Worm (Caenorhabditis elegans) whole organism, L3 larva: Measurements from ENCODE around the gene T21E8.5.

Source experiments
- R02D3.7 ChIP-seq: fragments of 150-350 bp; optimal IDR thresholded peaks from 2 replicates; lab custom pipeline; 2014; ENCODE audit warnings: missing biosample characterization, missing genetic modification characterization
- ZK546.5 ChIP-seq: sonication (generic microtip); optimal IDR thresholded peaks from 2 replicates; lab custom pipeline; 2017; ENCODE audit warnings: missing biosample characterization, missing genetic modification characterization
- aly-2 ChIP-seq: fragments of 150-350 bp; optimal IDR thresholded peaks from 2 replicates; lab custom pipeline; 2014; ENCODE audit warnings: missing biosample characterization, missing genetic modification characterization
- ama-1 ChIP-seq: fragments of 150-350 bp; optimal IDR thresholded peaks from 2 replicates; lab custom pipeline; 2018
- ceh-28 ChIP-seq: fragments of 150-350 bp; optimal IDR thresholded peaks from 2 replicates; lab custom pipeline; 2014; ENCODE audit warnings: missing biosample characterization, missing genetic modification reagents, missing genetic modification characterization
- ceh-9 ChIP-seq: sonication (generic microtip); optimal IDR thresholded peaks from 2 replicates; lab custom pipeline; 2018; ENCODE audit warnings: missing biosample characterization, missing genetic modification characterization
- daf-12 ChIP-seq: fragments of 150-350 bp; optimal IDR thresholded peaks from 2 replicates; lab custom pipeline; 2014; ENCODE audit warnings: missing biosample characterization, missing genetic modification reagents, missing genetic modification characterization
- elt-1 ChIP-seq: fragments of 150-350 bp; optimal IDR thresholded peaks from 2 replicates; lab custom pipeline; 2014; ENCODE audit warnings: missing biosample characterization, missing genetic modification characterization
- elt-2 ChIP-seq: sonication (generic microtip); optimal IDR thresholded peaks from 2 replicates; lab custom pipeline; 2016; ENCODE audit warnings: missing genetic modification reagents, mild to moderate bottlenecking, missing genetic modification characterization, missing compliant biosample characterization
- elt-3 ChIP-seq, 3 experiments: fragments of 150-350 bp in 1 of 3; sonication (generic microtip) in 2 of 3; optimal IDR thresholded peaks; 2 replicates in 2 of 3; 4 replicates in 1 of 3; lab custom pipeline; 2014 to 2017; ENCODE audit warnings: missing biosample characterization in 3 of 3, missing genetic modification characterization in 3 of 3
- eor-1 ChIP-seq, 2 experiments: fragments of 150-350 bp; optimal IDR thresholded peaks; 2 replicates each; lab custom pipeline; 2014 to 2018; ENCODE audit warnings: missing biosample characterization in 2 of 2, missing genetic modification characterization in 2 of 2
- fos-1 ChIP-seq: fragments of 150-350 bp; optimal IDR thresholded peaks from 2 replicates; lab custom pipeline; 2014; ENCODE audit warnings: missing biosample characterization, missing genetic modification characterization
- jun-1 ChIP-seq: fragments of 150-350 bp; optimal IDR thresholded peaks from 2 replicates; lab custom pipeline; 2014; ENCODE audit warnings: missing biosample characterization, missing genetic modification reagents, missing genetic modification characterization
- lin-39 ChIP-seq: fragments of 150-350 bp; optimal IDR thresholded peaks from 2 replicates; lab custom pipeline; 2018; ENCODE audit warnings: missing biosample characterization, missing genetic modification reagents, missing genetic modification characterization
- lsy-12 ChIP-seq: sonication (generic microtip); optimal IDR thresholded peaks from 2 replicates; lab custom pipeline; 2016; ENCODE audit warnings: mild to moderate bottlenecking, missing genetic modification characterization, missing compliant biosample characterization
- mml-1 ChIP-seq: fragments of 150-350 bp; sonication (generic microtip); optimal IDR thresholded peaks from 3 replicates; lab custom pipeline; 2014; ENCODE audit warnings: missing biosample characterization, missing genetic modification characterization
- nfya-1 ChIP-seq: sonication (generic microtip); optimal IDR thresholded peaks from 2 replicates; lab custom pipeline; 2017; ENCODE audit warnings: missing genetic modification characterization, mild to moderate bottlenecking, missing compliant biosample characterization, antibody characterized with exemption, moderate library complexity; ENCODE audit not compliant: insufficient read depth
- nhr-237 ChIP-seq: fragments of 150-350 bp; optimal IDR thresholded peaks from 2 replicates; lab custom pipeline; 2014; ENCODE audit warnings: missing biosample characterization, missing genetic modification characterization
- nhr-25 ChIP-seq: sonication (generic microtip); optimal IDR thresholded peaks from 2 replicates; lab custom pipeline; 2017; ENCODE audit warnings: missing biosample characterization, missing genetic modification characterization
- nhr-28 ChIP-seq: fragments of 150-350 bp; optimal IDR thresholded peaks from 2 replicates; lab custom pipeline; 2014; ENCODE audit warnings: missing biosample characterization, missing genetic modification characterization
- nhr-67 ChIP-seq: fragments of 150-350 bp; optimal IDR thresholded peaks from 2 replicates; lab custom pipeline; 2014; ENCODE audit warnings: missing biosample characterization, missing genetic modification characterization
- nhr-76 ChIP-seq: fragments of 150-350 bp; sonication (generic microtip); optimal IDR thresholded peaks from 5 replicates; lab custom pipeline; 2014; ENCODE audit warnings: missing biosample characterization, missing genetic modification characterization
- nhr-77 ChIP-seq: fragments of 150-350 bp; optimal IDR thresholded peaks from 2 replicates; lab custom pipeline; 2014; ENCODE audit warnings: missing biosample characterization, missing genetic modification characterization
- pha-4 ChIP-seq: fragments of 150-350 bp; optimal IDR thresholded peaks from 2 replicates; lab custom pipeline; 2014; ENCODE audit warnings: missing biosample characterization, missing genetic modification reagents, missing genetic modification characterization
- pqm-1 ChIP-seq: fragments of 150-350 bp; optimal IDR thresholded peaks from 2 replicates; lab custom pipeline; 2017; ENCODE audit warnings: missing biosample characterization, missing genetic modification characterization, inconsistent platforms
- sea-2 ChIP-seq: fragments of 150-350 bp; sonication (generic microtip); optimal IDR thresholded peaks from 4 replicates; lab custom pipeline; 2014; ENCODE audit warnings: missing biosample characterization, missing genetic modification reagents, missing genetic modification characterization
- skn-1 ChIP-seq: fragments of 150-350 bp; optimal IDR thresholded peaks from 2 replicates; lab custom pipeline; 2014; ENCODE audit warnings: missing biosample characterization, missing genetic modification characterization
- snpc-4 ChIP-seq: fragments of 150-350 bp; optimal IDR thresholded peaks from 2 replicates; lab custom pipeline; 2014; ENCODE audit warnings: missing biosample characterization, missing genetic modification characterization
- unc-39 ChIP-seq: sonication (generic microtip); optimal IDR thresholded peaks from 4 replicates; lab custom pipeline; 2017; ENCODE audit warnings: missing biosample characterization, missing genetic modification characterization
- unc-62 ChIP-seq: fragments of 150-350 bp; sonication (generic microtip); optimal IDR thresholded peaks from 4 replicates; lab custom pipeline; 2014; ENCODE audit warnings: missing biosample characterization, missing genetic modification reagents, missing genetic modification characterization
- zag-1 ChIP-seq: fragments of 150-350 bp; optimal IDR thresholded peaks from 2 replicates; lab custom pipeline; 2014; ENCODE audit warnings: missing biosample characterization, missing genetic modification characterization
- ztf-4 ChIP-seq: fragments of 150-350 bp; optimal IDR thresholded peaks from 2 replicates; lab custom pipeline; 2014; ENCODE audit warnings: missing biosample characterization, missing genetic modification characterization

The T21E8.5 gene

ce11 chrX:10910716-10911115 is 24.7 kb downstream of the T21E8.5 start, which contains the start of gene F47B10.8:
F47B10.8 (minus strand) TSS chrX:10910816.
- TF ChIP-seq elt-1 (tag; lab: Kevin White, UChicago) (no peak), R02D3.7 (tag; lab: Kevin White, UChicago) (no peak), pqm-1 (tag; lab: Kevin White, UChicago) (no peak), lsy-12 (tag; lab: Kevin White, UChicago) (no peak), daf-12 (tag; lab: Kevin White, UChicago) (no peak), lin-39 (tag; lab: Kevin White, UChicago) (no peak), ZK546.5 (no peak), elt-3 (tag; optimal IDR thresholded peaks at IDR 0.05; lab: Kevin White, UChicago) (no peak), nhr-237 (tag; lab: Kevin White, UChicago) (no peak), eor-1 (tag; optimal IDR thresholded peaks at IDR 0.05; lab: Kevin White, UChicago) (no peak), nfya-1 (tag; lab: Kevin White, UChicago) (no peak), fos-1 (tag; lab: Kevin White, UChicago) (no peak), nhr-76 (tag; lab: Kevin White, UChicago) (no peak), aly-2 (tag; lab: Kevin White, UChicago) (no peak), snpc-4 (tag; lab: Kevin White, UChicago) (no peak)

ce11 chrX:10913981-10914380 is 28.0 kb downstream of the T21E8.5 start, which contains the start of gene F47B10.9:
F47B10.9 (minus strand) TSS chrX:10914081.
- TF ChIP-seq elt-2 (tag; lab: Kevin White, UChicago): no peak
- TF ChIP-seq eor-1 (tag; optimal IDR thresholded peaks at IDR 0.05; lab: Kevin White, UChicago): no peak
- no peak for TF ChIP-seq ZK546.5

- TF ChIP-seq elt-2 (tag; lab: Kevin White, UChicago): peak; percentile 61
- TF ChIP-seq sea-2 (GFP tag; lab: Kevin White, UChicago): no peak
- TF ChIP-seq ama-1 (lab: Kevin White, UChicago): no peak
- no peak for TF ChIP-seq mml-1 (tag; lab: Kevin White, UChicago)
- no peak for TF ChIP-seq nhr-28 (tag; lab: Kevin White, UChicago)
- no peak for TF ChIP-seq nhr-67 (tag; lab: Kevin White, UChicago)
- TF ChIP-seq snpc-4 (tag; lab: Kevin White, UChicago): no peak
Observed at ce11 chrX:10914421-10915277, 28.7 kb downstream of the T21E8.5 start.

ce11 chrX:10916194-10916593 is 30.2 kb downstream of the T21E8.5 start:
- no peak for TF ChIP-seq elt-3 (tag; optimal IDR thresholded peaks at IDR 0.05; lab: Kevin White, UChicago)
- TF ChIP-seq pha-4 (tag; lab: Kevin White, UChicago): peak; percentile 55
- TF ChIP-seq elt-2 (tag; lab: Kevin White, UChicago): peak; percentile 44

- TF ChIP-seq nhr-25 (tag; lab: Kevin White, UChicago) (no peak), nfya-1 (tag; lab: Kevin White, UChicago) (no peak), unc-39 (tag; lab: Kevin White, UChicago) (no peak), aly-2 (tag; lab: Kevin White, UChicago) (no peak), sea-2 (GFP tag; lab: Kevin White, UChicago) (no peak), unc-62 (GFP tag; lab: Kevin White, UChicago) (no peak), ama-1 (lab: Kevin White, UChicago) (no peak), skn-1 (tag; lab: Kevin White, UChicago) (no peak), ceh-9 (tag; lab: Kevin White, UChicago) (no peak), ceh-28 (tag; lab: Kevin White, UChicago) (no peak), ztf-4 (tag; lab: Kevin White, UChicago) (no peak), R02D3.7 (tag; lab: Kevin White, UChicago) (no peak)
Observed at ce11 chrX:10919613-10920012, 33.6 kb downstream of the T21E8.5 start, which contains the start of gene nstp-9. nstp-9 (minus strand) TSS chrX:10919713.

ce11 chrX:10924031-10924430 is 38.1 kb downstream of the T21E8.5 start:
- no peak for TF ChIP-seq aly-2 (tag; lab: Kevin White, UChicago)
- TF ChIP-seq zag-1 (tag; lab: Kevin White, UChicago): no peak
- no peak for TF ChIP-seq ZK546.5
- TF ChIP-seq mml-1 (tag; lab: Kevin White, UChicago): no peak
- TF ChIP-seq jun-1 (tag; lab: Kevin White, UChicago): no peak
- TF ChIP-seq unc-39 (tag; lab: Kevin White, UChicago): no peak
- no peak for TF ChIP-seq nhr-77
- no peak for TF ChIP-seq lin-39 (tag; lab: Kevin White, UChicago)
- TF ChIP-seq skn-1 (tag; lab: Kevin White, UChicago): no peak
- no peak for TF ChIP-seq elt-2 (tag; lab: Kevin White, UChicago)
